Fruit fly (Drosophila melanogaster) whole organism, embryonic: ENCODE data around the gene CG15286.

Experiments
- Antp ChIP-seq: fragments of 200-800 bp; sonication (Bioruptor generic); optimal IDR thresholded peaks from 3 replicates; lab custom pipeline; 2016; ENCODE audit warnings: missing biosample characterization, missing genetic modification characterization
- Atf6 ChIP-seq: fragments of 200-800 bp; sonication (Bioruptor generic); IDR thresholded peaks from 2 replicates; pipeline ENCODE4 v1.3.6; 2022; ENCODE audit warnings: missing biosample characterization, missing genetic modification characterization
- Awh ChIP-seq: fragments of 200-800 bp; sonication (Bioruptor generic); IDR thresholded peaks from 2 replicates; pipeline ENCODE4, ENCODE4 v1.3.6; 2022; ENCODE audit warnings: missing biosample characterization, missing genetic modification characterization
- B-H1 ChIP-seq: fragments of 200-800 bp; sonication (Bioruptor generic); IDR thresholded peaks from 3 replicates; pipeline ENCODE4 v1.3.6; 2022; ENCODE audit warnings: missing biosample characterization, missing genetic modification characterization
- CG10321 ChIP-seq: fragments of 200-800 bp; sonication (Bioruptor generic); IDR thresholded peaks from 2 replicates; pipeline ENCODE4 v1.3.6; 2022; ENCODE audit warnings: missing biosample characterization, missing genetic modification characterization
- CG10431 ChIP-seq: fragments of 200-800 bp; sonication (Bioruptor generic); optimal IDR thresholded peaks from 3 replicates; lab custom pipeline; 2018; ENCODE audit warnings: missing biosample characterization, mild to moderate bottlenecking, missing genetic modification characterization
- CG12071 ChIP-seq: fragments of 200-800 bp; sonication (Bioruptor generic); optimal IDR thresholded peaks from 3 replicates; lab custom pipeline; 2018; ENCODE audit warnings: missing biosample characterization, mild to moderate bottlenecking, missing genetic modification characterization
- CG12659 ChIP-seq: fragments of 200-800 bp; sonication (Bioruptor generic); optimal IDR thresholded peaks from 3 replicates; lab custom pipeline; 2017; ENCODE audit warnings: mild to moderate bottlenecking, missing biosample characterization, missing genetic modification reagents, missing genetic modification characterization
- CG12744 ChIP-seq: fragments of 200-800 bp; sonication (Bioruptor generic); optimal IDR thresholded peaks from 2 replicates; lab custom pipeline; 2016; ENCODE audit warnings: missing biosample characterization, missing genetic modification characterization
- CG13287 ChIP-seq: fragments of 200-800 bp; sonication (Bioruptor generic); IDR thresholded peaks from 2 replicates; pipeline ENCODE4 v1.3.6; 2022; ENCODE audit warnings: missing biosample characterization, missing genetic modification characterization; ENCODE audit not compliant: partially characterized antibody
- CG14014 ChIP-seq: fragments of 200-800 bp; sonication (Bioruptor generic); IDR thresholded peaks from 2 replicates; pipeline ENCODE4 v1.3.6; 2022; ENCODE audit warnings: missing biosample characterization, missing genetic modification characterization
- CG14050 ChIP-seq: fragments of 200-800 bp; sonication (Bioruptor generic); IDR thresholded peaks from 3 replicates; pipeline ENCODE4 v1.3.6; 2022; ENCODE audit warnings: missing biosample characterization, missing genetic modification characterization
- CG1603 ChIP-seq: fragments of 200-800 bp; sonication (Bioruptor generic); optimal IDR thresholded peaks from 2 replicates; lab custom pipeline; 2019; ENCODE audit warnings: missing biosample characterization, mild to moderate bottlenecking, missing genetic modification characterization, moderate library complexity
- CG17829 ChIP-seq: fragments of 200-800 bp; optimal IDR thresholded peaks from 2 replicates; lab custom pipeline; 2019; ENCODE audit warnings: missing biosample characterization, mild to moderate bottlenecking, missing genetic modification characterization, moderate library complexity
- CG18011 ChIP-seq: fragments of 200-800 bp; sonication (Bioruptor generic); optimal IDR thresholded peaks from 2 replicates; lab custom pipeline; 2017; ENCODE audit warnings: missing biosample characterization, missing genetic modification characterization, mild to moderate bottlenecking, moderate library complexity, missing genotype
- CG18262 ChIP-seq: fragments of 200-800 bp; optimal IDR thresholded peaks from 3 replicates; lab custom pipeline; 2019; ENCODE audit warnings: missing biosample characterization, mild to moderate bottlenecking, missing genetic modification characterization, moderate library complexity
- CG32532 ChIP-seq: fragments of 200-800 bp; sonication (Bioruptor generic); IDR thresholded peaks from 2 replicates; pipeline ENCODE4 v1.3.6; 2022; ENCODE audit warnings: missing biosample characterization, missing genetic modification characterization
- CG4730 ChIP-seq: fragments of 200-800 bp; sonication (Bioruptor generic); IDR thresholded peaks from 2 replicates; pipeline ENCODE4 v1.3.6; 2022; ENCODE audit warnings: missing biosample characterization, missing genetic modification characterization
- CG5953 ChIP-seq: fragments of 200-800 bp; sonication (Bioruptor generic); IDR thresholded peaks from 2 replicates; pipeline ENCODE4 v1.3.6; 2022; ENCODE audit warnings: missing biosample characterization, missing genetic modification characterization
- CG8281 ChIP-seq: fragments of 200-800 bp; sonication (Bioruptor generic); optimal IDR thresholded peaks from 2 replicates; lab custom pipeline; 2018; ENCODE audit warnings: missing biosample characterization, mild to moderate bottlenecking, missing genetic modification characterization, moderate library complexity
- CG8359 ChIP-seq: fragments of 200-800 bp; sonication (Bioruptor generic); optimal IDR thresholded peaks from 2 replicates; lab custom pipeline; 2017; ENCODE audit warnings: missing biosample characterization, mild to moderate bottlenecking, missing genetic modification characterization, borderline replicate concordance
- CG9727 ChIP-seq: fragments of 200-800 bp; sonication (Bioruptor generic); optimal IDR thresholded peaks from 3 replicates; lab custom pipeline; 2017; ENCODE audit warnings: missing biosample characterization, mild to moderate bottlenecking, missing genetic modification characterization
- Dip3 ChIP-seq: fragments of 200-800 bp; sonication (Bioruptor generic); optimal IDR thresholded peaks from 3 replicates; lab custom pipeline; 2016; ENCODE audit warnings: missing biosample characterization, missing genetic modification characterization
- ERR ChIP-seq: fragments of 200-800 bp; sonication (Bioruptor generic); optimal IDR thresholded peaks from 2 replicates; lab custom pipeline; 2016; ENCODE audit warnings: missing biosample characterization, missing genetic modification characterization
- GATAe ChIP-seq: fragments of 200-800 bp; sonication (Bioruptor generic); conservative IDR thresholded peaks from 2 replicates; pipeline ENCODE4 v1.3.6; 2022; ENCODE audit warnings: missing biosample characterization, missing genetic modification characterization
- HmgZ ChIP-seq: fragments of 200-800 bp; sonication (Bioruptor generic); optimal IDR thresholded peaks from 2 replicates; lab custom pipeline; 2018; ENCODE audit warnings: missing biosample characterization, mild to moderate bottlenecking, missing genetic modification characterization
- Hsf ChIP-seq: fragments of 200-800 bp; sonication (Bioruptor generic); optimal IDR thresholded peaks from 3 replicates; lab custom pipeline; 2016; ENCODE audit warnings: missing biosample characterization, missing genetic modification characterization
- Jarid2 ChIP-seq: fragments of 200-800 bp; sonication (Bioruptor generic); optimal IDR thresholded peaks from 3 replicates; lab custom pipeline; 2017; ENCODE audit warnings: mild to moderate bottlenecking, missing biosample characterization, missing genetic modification reagents, missing genetic modification characterization
- Kr ChIP-seq: fragments of 200-800 bp; sonication (Bioruptor generic); optimal IDR thresholded peaks from 2 replicates; lab custom pipeline; 2017; ENCODE audit warnings: missing biosample characterization, mild to moderate bottlenecking, missing genetic modification characterization
- Lpt ChIP-seq: fragments of >200 bp; optimal IDR thresholded peaks from 2 replicates; lab custom pipeline; 2018; ENCODE audit warnings: missing biosample characterization, missing genetic modification characterization
- MBD-R2 ChIP-seq: fragments of 200-800 bp; sonication (Bioruptor generic); IDR thresholded peaks from 2 replicates; pipeline ENCODE4 v1.3.6; 2022; ENCODE audit warnings: missing biosample characterization, missing genetic modification characterization
- Meics ChIP-seq: fragments of 200-800 bp; sonication (Bioruptor generic); optimal IDR thresholded peaks from 2 replicates; lab custom pipeline; 2017; ENCODE audit warnings: missing biosample characterization, mild to moderate bottlenecking, missing genetic modification characterization
- bsh ChIP-seq, 2 experiments: fragments of 200-800 bp; sonication (Bioruptor generic); optimal IDR thresholded peaks; 2 replicates each; lab custom pipeline; 2017 to 2018; ENCODE audit warnings: mild to moderate bottlenecking in 2 of 2, missing biosample characterization in 2 of 2, missing genetic modification characterization in 2 of 2, moderate library complexity in 1 of 2
- cato ChIP-seq: fragments of 200-800 bp; sonication (Bioruptor generic); optimal IDR thresholded peaks from 2 replicates; lab custom pipeline; 2016; ENCODE audit warnings: missing biosample characterization, missing genetic modification characterization, borderline replicate concordance
- dan ChIP-seq: fragments of 200-800 bp; sonication (Bioruptor generic); IDR thresholded peaks from 2 replicates; pipeline ENCODE4 v1.3.6; 2022; ENCODE audit warnings: missing biosample characterization, missing genetic modification characterization
- danr ChIP-seq: fragments of 200-800 bp; sonication (Bioruptor generic); IDR thresholded peaks from 2 replicates; pipeline ENCODE4 v1.3.6; 2022; ENCODE audit warnings: missing biosample characterization, missing genetic modification characterization
- dmrt11E ChIP-seq: fragments of 200-800 bp; sonication (Bioruptor generic); optimal IDR thresholded peaks from 3 replicates; lab custom pipeline; 2018; ENCODE audit warnings: missing biosample characterization, mild to moderate bottlenecking, missing genetic modification characterization, moderate library complexity
- dysf ChIP-seq: fragments of 200-800 bp; sonication (Bioruptor generic); IDR thresholded peaks from 3 replicates; pipeline ENCODE4 v1.3.6; 2022; ENCODE audit warnings: missing biosample characterization, missing genetic modification characterization
- eve ChIP-seq, 2 experiments: fragments of >200 bp; optimal IDR thresholded peaks; 2 replicates each; lab custom pipeline; 2017; ENCODE audit warnings: missing biosample characterization in 2 of 2, missing genetic modification characterization in 2 of 2
- ewg ChIP-seq: fragments of 200-800 bp; sonication (Bioruptor generic); optimal IDR thresholded peaks from 3 replicates; lab custom pipeline; 2017; ENCODE audit warnings: mild to moderate bottlenecking, missing biosample characterization, missing genetic modification reagents, missing genetic modification characterization
- fd3F ChIP-seq: fragments of 200-800 bp; sonication (Bioruptor generic); optimal IDR thresholded peaks from 2 replicates; lab custom pipeline; 2018; ENCODE audit warnings: missing biosample characterization, mild to moderate bottlenecking, missing genetic modification characterization, moderate library complexity
- gsb ChIP-seq: fragments of 200-800 bp; sonication (Bioruptor generic); IDR thresholded peaks from 2 replicates; pipeline ENCODE4 v1.3.6; 2022; ENCODE audit warnings: missing biosample characterization, missing genetic modification characterization
- lola ChIP-seq, 3 experiments: fragments of >200 bp in 2 of 3; fragments of 200-800 bp in 1 of 3; sonication (Bioruptor generic) in 1 of 3; optimal IDR thresholded peaks; 2 replicates each; lab custom pipeline; 2017 to 2019; ENCODE audit warnings: missing biosample characterization in 3 of 3, missing genetic modification characterization in 3 of 3, mild to moderate bottlenecking in 1 of 3, moderate library complexity in 1 of 3
- pan ChIP-seq, 4 experiments: fragments of >200 bp in 3 of 4; fragments of 200-800 bp in 1 of 4; sonication (Bioruptor generic) in 1 of 4; optimal IDR thresholded peaks in 3 of 4; IDR thresholded peaks in 1 of 4; 2 replicates each; pipeline versions ENCODE4 v1.3.6 to Lab custom; 2017 to 2022; ENCODE audit warnings: missing biosample characterization in 2 of 4, missing genetic modification characterization in 2 of 4, mixed read lengths in 1 of 4
- phol ChIP-seq: fragments of 200-800 bp; sonication (Bioruptor generic); optimal IDR thresholded peaks from 3 replicates; lab custom pipeline; 2018; ENCODE audit warnings: missing biosample characterization, mild to moderate bottlenecking, missing genetic modification characterization, moderate library complexity
- salm ChIP-seq: fragments of 200-800 bp; sonication (Bioruptor generic); optimal IDR thresholded peaks from 2 replicates; lab custom pipeline; 2018; ENCODE audit warnings: missing biosample characterization, mild to moderate bottlenecking, missing genetic modification characterization
- sna ChIP-seq: fragments of 200-800 bp; sonication (Bioruptor generic); IDR thresholded peaks from 2 replicates; pipeline ENCODE4 v1.3.6; 2022; ENCODE audit warnings: missing biosample characterization, missing genetic modification characterization; ENCODE audit not compliant: partially characterized antibody
- unc-4 ChIP-seq: fragments of 200-800 bp; sonication (Bioruptor generic); IDR thresholded peaks from 2 replicates; pipeline ENCODE4 v1.3.6; 2022; ENCODE audit warnings: missing biosample characterization, missing genetic modification characterization; ENCODE audit not compliant: partially characterized antibody

The CG15286 gene

dm6 chr2L:14376484-14377254 is 38.6 kb downstream of the CG15286 start (continued):
- TF ChIP-seq ewg (GFP tag; lab: Kevin White, UChicago) (peak; percentile 7), CG32532 (peak; percentile 16; the same call in 1 of the 2 replicates), Hsf (GFP tag; lab: Kevin White, UChicago) (peak; percentile 55), CG8359 (GFP tag; lab: Kevin White, UChicago) (no peak), MBD-R2 (GFP tag; lab: Robert Waterston, UW) (no peak), CG18011 (no peak), dysf (GFP tag; lab: Robert Waterston, UW) (peak; percentile 64), Kr (GFP tag; lab: Kevin White, UChicago) (no peak), pan (optimal IDR thresholded peaks at IDR 0.05; lab: Kevin White, UChicago) (no peak), pan (GFP tag; optimal IDR thresholded peaks at IDR 0.05 in 1 of 2, IDR thresholded peaks at IDR 0.05 in 1 of 2) (peak in 1 of 2 experiments; percentile 45), cato (GFP tag; lab: Kevin White, UChicago) (no peak), lola (GFP tag; optimal IDR thresholded peaks at IDR 0.05; lab: Kevin White, UChicago) (peak in 1 of 3 experiments; percentile 15), sna (GFP tag; lab: Robert Waterston, UW) (no peak), bsh (GFP tag; optimal IDR thresholded peaks at IDR 0.05; lab: Kevin White, UChicago) (no peak), eve (GFP tag; optimal IDR thresholded peaks at IDR 0.05; lab: Kevin White, UChicago) (no peak), CG12744 (no peak), CG18262 (tag; lab: Kevin White, UChicago) (peak; percentile 68), CG12659 (GFP tag; lab: Kevin White, UChicago) (peak; percentile 31), Antp (GFP tag; lab: Kevin White, UChicago) (no peak), unc-4 (GFP tag; lab: Robert Waterston, UW) (no peak), CG14050 (GFP tag; lab: Robert Waterston, UW) (no peak), CG9727 (GFP tag; lab: Kevin White, UChicago) (peak; percentile 51), Awh (GFP tag; lab: Robert Waterston, UW) (0 out of 2 replicates have a peak, but pooled peaks have one; percentile 30), CG1603 (tag; lab: Kevin White, UChicago) (peak; percentile 30), gsb (GFP tag; lab: Robert Waterston, UW) (no peak), B-H1 (GFP tag; lab: Robert Waterston, UW) (no peak), CG13287 (GFP tag; lab: Robert Waterston, UW) (no peak), phol (tag; lab: Kevin White, UChicago) (peak; percentile 66), dmrt11E (tag; lab: Kevin White, UChicago) (peak; percentile 25), CG17829 (tag; lab: Kevin White, UChicago) (peak; percentile 33), Jarid2 (GFP tag; lab: Kevin White, UChicago) (no peak), CG10321 (GFP tag; lab: Robert Waterston, UW) (no peak), Dip3 (GFP tag; lab: Kevin White, UChicago) (peak; percentile 15), salm (no peak), CG12071 (no peak), HmgZ (tag; lab: Kevin White, UChicago) (no peak), danr (GFP tag; lab: Robert Waterston, UW) (0 out of 2 replicates have a peak, but pooled peaks have one; percentile 16), CG14014 (GFP tag; lab: Robert Waterston, UW) (0 out of 2 replicates have a peak, but pooled peaks have one; percentile 20), dan (GFP tag; lab: Robert Waterston, UW) (no peak), Atf6 (GFP tag; lab: Robert Waterston, UW) (peak; percentile 48; the same call in 1 of the 2 replicates), Lpt (GFP tag; lab: Kevin White, UChicago) (no peak), CG5953 (no peak), CG4730 (GFP tag; lab: Robert Waterston, UW) (0 out of 2 replicates have a peak, but pooled peaks have one; percentile 13), GATAe (no peak), Meics (peak; percentile 50), fd3F (no peak), ERR (GFP tag; lab: Kevin White, UChicago) (no peak), CG8281 (peak; percentile 6), CG10431 (no peak)
